Worm (Caenorhabditis elegans): ENCODE data around the gene bus-4.

bus-4 gene

DNA sequence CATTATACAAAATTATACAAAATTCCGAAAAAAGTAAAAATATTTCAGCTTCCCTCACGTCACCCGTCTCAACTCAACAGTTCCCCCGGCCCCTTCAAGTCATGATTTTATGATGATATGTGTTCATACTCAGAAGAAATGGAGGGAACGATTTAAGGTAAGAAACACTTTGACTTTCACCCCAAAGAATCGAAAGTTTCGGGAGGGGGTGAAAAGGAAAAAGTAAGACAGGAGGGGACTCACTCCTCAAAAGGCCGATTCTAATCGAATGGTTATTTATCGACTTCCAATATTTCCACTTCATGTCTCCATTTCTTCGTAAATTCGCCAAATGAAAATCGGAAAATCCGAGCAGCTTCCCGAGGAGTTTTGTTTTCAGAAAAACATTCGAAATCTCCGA is at the start of gene bus-4:
TSS of gene bus-4 (plus strand) at position 49 of the 400 bp plus-strand sequence.
- TF ChIP-seq daf-12 (tag; optimal IDR thresholded peaks at IDR 0.05) (no peak), ceh-9 (tag; optimal IDR thresholded peaks at IDR 0.05) (no peak)

DNA sequence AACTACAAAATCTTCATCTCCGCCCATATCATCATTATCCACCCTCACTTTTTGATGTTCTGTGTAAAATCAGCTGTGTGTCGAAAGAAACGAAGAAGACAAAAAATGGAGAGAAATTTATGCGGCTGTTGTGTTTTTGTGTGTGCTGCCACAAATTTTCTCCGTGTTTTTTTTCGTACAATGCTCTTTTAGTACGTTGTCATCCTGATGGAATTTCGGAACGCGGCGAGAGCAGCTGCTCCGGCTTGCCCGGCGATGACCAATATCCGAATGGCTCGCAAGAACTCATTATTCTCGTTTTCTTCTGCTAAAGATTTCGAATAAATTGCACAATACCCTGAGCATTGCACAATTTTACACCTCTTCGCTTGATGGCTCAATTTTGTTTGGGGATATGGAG is 48.7 kb upstream of the bus-4 start:
- TF ChIP-seq nhr-237 (tag; optimal IDR thresholded peaks at IDR 0.05) = no peak
- TF ChIP-seq unc-62 (GFP tag; optimal IDR thresholded peaks at IDR 0.05) = no peak
- no peak for TF ChIP-seq elt-3 (tag; optimal IDR thresholded peaks at IDR 0.05)
- no peak for TF ChIP-seq tbx-2 (tag; optimal IDR thresholded peaks at IDR 0.05)
- no peak for TF ChIP-seq nhr-77 (tag; optimal IDR thresholded peaks at IDR 0.05)
- TF ChIP-seq ceh-82 (tag; optimal IDR thresholded peaks at IDR 0.05) = no peak
- no peak for TF ChIP-seq ceh-28 (tag; optimal IDR thresholded peaks at IDR 0.05)
- no peak for TF ChIP-seq ceh-16 (tag; optimal IDR thresholded peaks at IDR 0.05)
- no peak for TF ChIP-seq lin-15B (tag; optimal IDR thresholded peaks at IDR 0.05)
- TF ChIP-seq unc-39 (tag; optimal IDR thresholded peaks at IDR 0.05) = no peak
- no peak for TF ChIP-seq daf-12 (tag; optimal IDR thresholded peaks at IDR 0.05)
- TF ChIP-seq jun-1 (tag; optimal IDR thresholded peaks at IDR 0.05) = no peak
- no peak for TF ChIP-seq lin-39 (tag; optimal IDR thresholded peaks at IDR 0.05)
- TF ChIP-seq egl-5 (tag; optimal IDR thresholded peaks at IDR 0.05) = no peak
- TF ChIP-seq snpc-4 (tag; optimal IDR thresholded peaks at IDR 0.05) = no peak
- no peak for TF ChIP-seq ZK546.5 (tag; optimal IDR thresholded peaks at IDR 0.05)

DNA sequence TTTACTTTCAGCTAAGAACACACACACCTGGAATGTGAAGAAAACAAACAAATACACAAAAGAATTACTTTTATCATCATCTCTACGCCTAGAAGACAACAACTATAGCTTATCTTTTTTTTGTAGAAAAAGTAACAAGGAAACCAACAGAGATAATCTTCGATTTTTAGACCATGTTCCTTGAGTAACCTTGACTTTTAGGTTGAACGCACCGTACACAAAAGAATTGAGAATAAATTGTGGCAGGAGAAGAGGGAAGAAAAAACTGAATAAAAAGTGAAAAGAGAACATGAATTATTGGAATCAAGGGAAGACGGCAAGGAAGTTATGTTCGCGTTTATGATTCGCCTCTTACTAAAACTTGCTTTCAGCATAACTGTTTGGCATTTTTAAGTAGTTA is 47.1 kb upstream of the bus-4 start:
- TF ChIP-seq ZK546.5 (tag; optimal IDR thresholded peaks at IDR 0.05) (no peak), nhr-25 (tag; optimal IDR thresholded peaks at IDR 0.05) (peak; percentile 77), nhr-43 (tag; optimal IDR thresholded peaks at IDR 0.05; ENCODE audit: poor library complexity, severe bottlenecking) (peak; percentile 15)

DNA sequence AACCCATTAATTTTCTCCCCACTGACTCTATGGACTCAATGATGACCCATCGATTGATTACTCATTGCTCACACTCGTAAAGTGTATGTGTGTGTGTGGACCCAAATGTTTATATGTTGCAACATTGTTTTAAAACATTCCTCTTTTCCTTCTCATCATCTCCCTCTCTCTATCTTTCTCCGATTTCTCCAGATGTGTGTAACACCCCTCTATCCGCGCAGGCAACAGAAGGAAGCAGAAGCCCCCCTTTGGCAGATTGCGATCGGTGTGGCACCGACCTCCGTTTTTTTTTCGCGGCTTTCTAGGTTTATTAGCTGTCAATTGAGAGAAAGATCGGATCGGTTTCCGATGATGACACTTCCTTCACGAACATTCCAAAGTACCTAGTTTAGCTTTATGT is 44.5 kb upstream of the bus-4 start:
- TF ChIP-seq skn-1 (tag; optimal IDR thresholded peaks at IDR 0.05) (no peak), ceh-82 (tag; optimal IDR thresholded peaks at IDR 0.05) (no peak), nhr-25 (tag; optimal IDR thresholded peaks at IDR 0.05) (peak; percentile 30), aly-2 (tag; optimal IDR thresholded peaks at IDR 0.05) (no peak), mml-1 (tag; optimal IDR thresholded peaks at IDR 0.05) (no peak)

DNA sequence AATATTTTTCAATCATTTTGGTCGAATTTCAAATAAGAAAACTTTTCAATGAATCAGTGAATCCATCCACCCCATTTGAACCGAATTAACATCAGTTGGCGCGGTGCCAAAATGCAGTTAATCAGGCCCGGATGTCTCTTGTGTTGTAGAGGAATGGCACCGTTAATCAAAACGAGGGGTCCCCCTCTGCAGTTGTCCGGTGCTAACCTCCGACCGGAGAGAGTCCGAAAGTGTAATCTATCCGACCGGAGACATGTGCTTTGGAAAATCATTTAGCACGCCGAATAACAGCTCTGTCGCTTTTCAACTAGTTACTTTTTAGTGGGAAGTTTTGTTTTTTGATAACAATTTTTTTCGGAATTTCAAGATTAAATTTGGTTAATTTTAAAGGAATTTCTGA is 42.8 kb upstream of the bus-4 start:
- TF ChIP-seq snpc-4 (tag; optimal IDR thresholded peaks at IDR 0.05) = no peak
- TF ChIP-seq ztf-11 (tag; optimal IDR thresholded peaks at IDR 0.05) = no peak
- TF ChIP-seq zag-1 (tag; optimal IDR thresholded peaks at IDR 0.05) = no peak
- no peak for TF ChIP-seq mdl-1 (tag; optimal IDR thresholded peaks at IDR 0.05)
- no peak for TF ChIP-seq mml-1 (tag; optimal IDR thresholded peaks at IDR 0.05)
- TF ChIP-seq nfya-1 (tag; optimal IDR thresholded peaks at IDR 0.05; ENCODE audit: insufficient read depth) = no peak
- TF ChIP-seq lin-15B (tag; optimal IDR thresholded peaks at IDR 0.05) = no peak
- TF ChIP-seq elt-1 (tag; optimal IDR thresholded peaks at IDR 0.05) = no peak
- no peak for TF ChIP-seq nhr-23 (tag; optimal IDR thresholded peaks at IDR 0.05)
- TF ChIP-seq lin-39 (tag; optimal IDR thresholded peaks at IDR 0.05) = no peak
- TF ChIP-seq ceh-16 (tag; optimal IDR thresholded peaks at IDR 0.05) = no peak
- TF ChIP-seq nhr-77 (tag; optimal IDR thresholded peaks at IDR 0.05) = no peak
- no peak for TF ChIP-seq elt-3 (tag; optimal IDR thresholded peaks at IDR 0.05)
- no peak for TF ChIP-seq nhr-67 (tag; optimal IDR thresholded peaks at IDR 0.05)
- TF ChIP-seq nhr-25 (tag; optimal IDR thresholded peaks at IDR 0.05) = no peak
- TF ChIP-seq hmg-11 (tag; optimal IDR thresholded peaks at IDR 0.05) = no peak
- no peak for TF ChIP-seq ama-1 (optimal IDR thresholded peaks at IDR 0.05)
- no peak for TF ChIP-seq jun-1 (tag; optimal IDR thresholded peaks at IDR 0.05)
- TF ChIP-seq skn-1 (tag; optimal IDR thresholded peaks at IDR 0.05) = no peak

DNA sequence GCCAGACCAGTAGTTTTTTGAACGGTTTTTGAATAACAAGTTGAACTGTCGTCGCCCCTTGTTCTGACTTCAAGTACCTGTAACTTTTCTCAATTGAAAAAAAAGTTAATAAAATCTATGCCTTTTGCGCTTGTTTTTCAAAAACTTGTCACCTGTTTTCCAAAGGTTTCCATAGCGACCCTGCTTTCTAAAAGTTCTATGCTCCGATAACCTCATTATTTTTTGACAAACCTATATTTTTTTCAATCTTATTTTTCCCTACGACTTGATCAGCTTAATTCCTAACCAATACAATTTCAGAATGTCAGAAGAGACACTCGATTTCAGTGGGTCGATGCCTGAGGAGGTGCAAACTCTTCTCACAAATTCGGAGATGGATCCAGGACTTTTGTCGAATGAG is 40.7 kb upstream of the bus-4 start, which contains the start of gene F29B9.8:
TSS of gene F29B9.8 (plus strand) at position 301 of the 400 bp plus-strand sequence.
- TF ChIP-seq nhr-76 (tag; optimal IDR thresholded peaks at IDR 0.05) = no peak
- TF ChIP-seq lin-39 (tag; optimal IDR thresholded peaks at IDR 0.05) = no peak
- TF ChIP-seq nhr-23 (tag; optimal IDR thresholded peaks at IDR 0.05) = no peak
- no peak for TF ChIP-seq elt-1 (tag; optimal IDR thresholded peaks at IDR 0.05)
- no peak for TF ChIP-seq ceh-82 (tag; optimal IDR thresholded peaks at IDR 0.05)
- TF ChIP-seq nhr-25 (tag; optimal IDR thresholded peaks at IDR 0.05) = no peak
- TF ChIP-seq zag-1 (tag; optimal IDR thresholded peaks at IDR 0.05) = no peak
- TF ChIP-seq eor-1 (tag; optimal IDR thresholded peaks at IDR 0.05) = no peak
- no peak for TF ChIP-seq nhr-77 (tag; optimal IDR thresholded peaks at IDR 0.05)

All from whole organism, L3 larva.